Fruit fly (Drosophila melanogaster): ENCODE data around the gene Slbp.

Gene Slbp

DNA sequence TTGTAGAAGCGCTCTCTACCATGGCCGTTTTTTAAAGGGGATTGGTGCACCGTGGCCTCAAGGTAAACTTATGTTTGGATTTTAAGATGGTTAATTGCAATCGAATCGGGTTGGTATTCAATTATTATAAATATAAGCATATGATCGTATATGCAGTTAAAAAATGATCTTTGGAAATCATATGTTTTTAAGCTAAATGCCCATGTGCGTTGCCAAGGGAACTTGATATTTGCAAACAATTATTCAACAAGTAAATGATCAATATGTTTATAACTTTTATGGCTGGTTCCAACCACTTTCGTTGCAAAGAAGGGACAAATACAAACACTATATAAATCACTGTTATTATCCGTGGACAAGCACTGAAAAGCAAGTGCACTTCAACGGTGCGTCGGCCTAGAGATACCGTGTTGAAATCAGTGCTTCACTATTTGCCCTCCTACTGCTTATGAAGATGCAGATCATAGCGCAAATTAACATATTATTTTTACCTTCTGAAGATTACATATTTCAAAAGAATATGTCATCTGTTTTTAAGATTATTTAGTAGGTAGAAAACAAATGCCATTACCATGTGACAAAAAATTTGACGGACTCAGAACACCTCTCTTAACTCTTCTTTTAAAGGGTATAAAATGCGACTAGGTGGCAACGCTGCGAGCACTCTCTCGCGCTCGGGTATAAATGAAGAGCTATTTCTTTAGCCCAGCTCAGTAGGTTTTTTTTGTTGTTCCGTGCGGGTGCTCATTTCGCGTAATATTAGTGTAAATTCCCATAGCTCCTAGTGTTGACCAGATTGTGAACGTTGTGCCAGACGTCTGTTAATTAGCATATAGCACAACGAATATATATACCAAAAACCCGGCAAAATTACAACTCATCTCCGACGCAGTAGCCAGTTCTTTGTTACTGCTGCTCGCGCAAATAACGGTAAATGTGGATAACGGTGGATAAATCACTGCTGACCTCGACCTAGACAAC lies 4.6 kb upstream of the Slbp start, which contains the start of gene rdog (continued):
- TF ChIP-seq ash1 (GFP tag; optimal IDR thresholded peaks at IDR 0.05): no peak
- peak; percentile 69 for TF ChIP-seq CG4404 (GFP tag; IDR thresholded peaks at IDR 0.05)
- TF ChIP-seq CG2202 (tag; optimal IDR thresholded peaks at IDR 0.05): peak; percentile 54
- TF ChIP-seq Elba2 (GFP tag; optimal IDR thresholded peaks at IDR 0.05): no peak
- no peak for TF ChIP-seq CG2889 (GFP tag; IDR thresholded peaks at IDR 0.05)
- TF ChIP-seq CG42726 (GFP tag; IDR thresholded peaks at IDR 0.05; ENCODE audit: partially characterized antibody): no peak
- TF ChIP-seq BEAF-32 (GFP tag; optimal IDR thresholded peaks at IDR 0.05): no peak
- peak; percentile 75 for TF ChIP-seq mam (GFP tag; optimal IDR thresholded peaks at IDR 0.05)
- peak; percentile 81 for TF ChIP-seq Meics (GFP tag; optimal IDR thresholded peaks at IDR 0.05)
- TF ChIP-seq C15 (GFP tag; IDR thresholded peaks at IDR 0.05): no peak
- TF ChIP-seq sc (optimal IDR thresholded peaks at IDR 0.05): no peak
- peak; percentile 62 for TF ChIP-seq sc (GFP tag; optimal IDR thresholded peaks at IDR 0.05)
- peak; percentile 81 for TF ChIP-seq shn (GFP tag; optimal IDR thresholded peaks at IDR 0.05)
- TF ChIP-seq jing (GFP tag; optimal IDR thresholded peaks at IDR 0.05): no peak
- no peak for TF ChIP-seq CkIIα-i1 (GFP tag; IDR thresholded peaks at IDR 0.05)
- TF ChIP-seq crol (GFP tag; IDR thresholded peaks at IDR 0.05): no peak
- 0 out of 2 replicates have a peak, but pooled peaks have one; percentile 40 for TF ChIP-seq Adf1 (GFP tag; IDR thresholded peaks at IDR 0.05)
- peak; percentile 86 to 88 for TF ChIP-seq dpn (GFP tag; optimal IDR thresholded peaks at IDR 0.05)
- TF ChIP-seq CG6654 (GFP tag; optimal IDR thresholded peaks at IDR 0.05): peak; percentile 36
- TF ChIP-seq Bdp1 (GFP tag; optimal IDR thresholded peaks at IDR 0.05): peak; percentile 71
- no peak for TF ChIP-seq Dip2 (GFP tag; IDR thresholded peaks at IDR 0.05)
- peak; percentile 24 for TF ChIP-seq repo (GFP tag; optimal IDR thresholded peaks at IDR 0.05)
- peak; percentile 77 for TF ChIP-seq CG12769 (tag; optimal IDR thresholded peaks at IDR 0.05)
- TF ChIP-seq lbe (GFP tag; optimal IDR thresholded peaks at IDR 0.05): peak; percentile 49
- no peak for TF ChIP-seq CG14667 (GFP tag; IDR thresholded peaks at IDR 0.05)
- peak; percentile 78 for TF ChIP-seq HLH54F (GFP tag; optimal IDR thresholded peaks at IDR 0.05)
- peak; percentile 49 for TF ChIP-seq vfl (GFP tag; optimal IDR thresholded peaks at IDR 0.05)
- peak; percentile 75 for TF ChIP-seq CG9609 (GFP tag; optimal IDR thresholded peaks at IDR 0.05)
- TF ChIP-seq CG9215 (GFP tag; IDR thresholded peaks at IDR 0.05): 0 out of 2 replicates have a peak, but pooled peaks have one; percentile 37
- peak; percentile 88 for TF ChIP-seq az2 (GFP tag; optimal IDR thresholded peaks at IDR 0.05)
- TF ChIP-seq fd64A (GFP tag; optimal IDR thresholded peaks at IDR 0.05): no peak
- no peak for TF ChIP-seq Ravus (GFP tag; IDR thresholded peaks at IDR 0.05)
- TF ChIP-seq Sin3A (optimal IDR thresholded peaks at IDR 0.05): peak; percentile 33
- peak; percentile 98 for TF ChIP-seq sens (GFP tag)
- TF ChIP-seq br (optimal IDR thresholded peaks at IDR 0.05): no peak
- no peak; the same call in 1 of the 2 replicates for TF ChIP-seq Nf-YA (GFP tag; IDR thresholded peaks at IDR 0.05)
- TF ChIP-seq CG4328 (GFP tag; optimal IDR thresholded peaks at IDR 0.05): peak; percentile 24
- peak; percentile 77 for TF ChIP-seq dysf (GFP tag; IDR thresholded peaks at IDR 0.05)
- TF ChIP-seq dmrt99B (tag; optimal IDR thresholded peaks at IDR 0.05): peak; percentile 76
- peak; percentile 61 for TF ChIP-seq CG1529 (GFP tag; optimal IDR thresholded peaks at IDR 0.05)
- TF ChIP-seq CG18476 (GFP tag; optimal IDR thresholded peaks at IDR 0.05): peak; percentile 85
- peak; percentile 69 for TF ChIP-seq CG1233 (GFP tag; optimal IDR thresholded peaks at IDR 0.05)
- no peak for TF ChIP-seq ro (GFP tag; IDR thresholded peaks at IDR 0.05)
- TF ChIP-seq sug (tag; optimal IDR thresholded peaks at IDR 0.05): peak; percentile 77
- TF ChIP-seq CG11695 (GFP tag; IDR thresholded peaks at IDR 0.05): no peak
- peak; percentile 58 for TF ChIP-seq crc (GFP tag; optimal IDR thresholded peaks at IDR 0.05)
- peak; percentile 81 for TF ChIP-seq CG33557 (GFP tag; optimal IDR thresholded peaks at IDR 0.05)
- TF ChIP-seq chn (GFP tag; optimal IDR thresholded peaks at IDR 0.05): peak; percentile 88
- TF ChIP-seq CG16863 (GFP tag; optimal IDR thresholded peaks at IDR 0.05): peak; percentile 83
- TF ChIP-seq BtbVII (GFP tag; optimal IDR thresholded peaks at IDR 0.05): peak; percentile 63
- TF ChIP-seq bab2 (GFP tag; optimal IDR thresholded peaks at IDR 0.05): no peak

Data from whole organism, embryonic.